Worm (Caenorhabditis elegans): ENCODE results near the gene sym-1.

sym-1 gene

ce11 chrX:14562286-14563086, 18.9 kb upstream of the sym-1 start:
- no peak for TF ChIP-seq ceh-2 (tag; optimal IDR thresholded peaks at IDR 0.05)
- TF ChIP-seq K09A11.1 (tag; optimal IDR thresholded peaks at IDR 0.05; ENCODE audit: insufficient read depth), result no peak
- TF ChIP-seq npax-4 (tag; optimal IDR thresholded peaks at IDR 0.05), result no peak
- no peak for TF ChIP-seq nhr-232 (tag; optimal IDR thresholded peaks at IDR 0.05)
- no peak for TF ChIP-seq F13H6.1 (tag; optimal IDR thresholded peaks at IDR 0.05)
- TF ChIP-seq pax-1 (tag; optimal IDR thresholded peaks at IDR 0.05), result no peak
- TF ChIP-seq ztf-16 (tag; optimal IDR thresholded peaks at IDR 0.05), result no peak
- TF ChIP-seq K02D7.2 (tag; optimal IDR thresholded peaks at IDR 0.05), result no peak
- no peak for TF ChIP-seq pros-1 (tag; optimal IDR thresholded peaks at IDR 0.05)
- no peak for TF ChIP-seq sox-2 (GFP tag; IDR thresholded peaks at IDR 0.05)
- TF ChIP-seq ceh-24 (tag; optimal IDR thresholded peaks at IDR 0.05), result no peak
- no peak for TF ChIP-seq ets-4 (tag; optimal IDR thresholded peaks at IDR 0.05)
- TF ChIP-seq ceh-6 (GFP tag; optimal IDR thresholded peaks at IDR 0.05), result no peak
- no peak for TF ChIP-seq ceh-31 (tag; optimal IDR thresholded peaks at IDR 0.05)
- no peak for TF ChIP-seq zip-5 (tag; optimal IDR thresholded peaks at IDR 0.05)
- no peak for TF ChIP-seq ceh-45 (GFP tag; IDR thresholded peaks at IDR 0.05)
- TF ChIP-seq elt-4 (tag; optimal IDR thresholded peaks at IDR 0.05), result no peak
- no peak for TF ChIP-seq unc-3 (GFP tag; conservative IDR thresholded peaks at IDR 0.05)
- TF ChIP-seq unc-3 (tag; optimal IDR thresholded peaks at IDR 0.05), result no peak

- no peak for TF ChIP-seq madf-2 (tag; optimal IDR thresholded peaks at IDR 0.05)
- no peak for TF ChIP-seq ceh-6 (GFP tag; optimal IDR thresholded peaks at IDR 0.05)
- TF ChIP-seq ceh-18 (tag; optimal IDR thresholded peaks at IDR 0.05), result no peak
- no peak for TF ChIP-seq gmeb-2 (tag; optimal IDR thresholded peaks at IDR 0.05)
- no peak for TF ChIP-seq fax-1 (tag; optimal IDR thresholded peaks at IDR 0.05)
- TF ChIP-seq K02D7.2 (tag; optimal IDR thresholded peaks at IDR 0.05), result no peak
- no peak for TF ChIP-seq elt-4 (tag; optimal IDR thresholded peaks at IDR 0.05)
- TF ChIP-seq nhr-232 (tag; optimal IDR thresholded peaks at IDR 0.05), result no peak
- TF ChIP-seq C38D4.7 (GFP tag; optimal IDR thresholded peaks at IDR 0.05), result no peak
- no peak for TF ChIP-seq unc-3 (GFP tag; conservative IDR thresholded peaks at IDR 0.05)
- TF ChIP-seq unc-3 (tag; optimal IDR thresholded peaks at IDR 0.05), result no peak
- TF ChIP-seq K09A11.1 (tag; optimal IDR thresholded peaks at IDR 0.05; ENCODE audit: insufficient read depth), result no peak
- no peak for TF ChIP-seq sdc-2 (tag; optimal IDR thresholded peaks at IDR 0.05)
- TF ChIP-seq zip-5 (tag; optimal IDR thresholded peaks at IDR 0.05), result no peak
Observed at ce11 chrX:14563818-14564217, 17.6 kb upstream of the sym-1 start.

ce11 chrX:14565245-14565644, 16.2 kb upstream of the sym-1 start:
- TF ChIP-seq nfya-1 (tag; optimal IDR thresholded peaks at IDR 0.05), result no peak

- no peak for TF ChIP-seq nhr-232 (tag; optimal IDR thresholded peaks at IDR 0.05)
- TF ChIP-seq che-1 (tag; optimal IDR thresholded peaks at IDR 0.05), result no peak
- TF ChIP-seq fkh-10 (GFP tag; optimal IDR thresholded peaks at IDR 0.05), result no peak
- TF ChIP-seq sox-2 (GFP tag; IDR thresholded peaks at IDR 0.05), result no peak
- no peak for TF ChIP-seq hlh-30 (tag; optimal IDR thresholded peaks at IDR 0.05; ENCODE audit: insufficient read depth)
- no peak for TF ChIP-seq dve-1 (tag; optimal IDR thresholded peaks at IDR 0.05)
- no peak for TF ChIP-seq ceh-6 (GFP tag; optimal IDR thresholded peaks at IDR 0.05)
- TF ChIP-seq ceh-34 (tag; optimal IDR thresholded peaks at IDR 0.05), result no peak
- TF ChIP-seq unc-55 (GFP tag; optimal IDR thresholded peaks at IDR 0.05), result no peak
- no peak for TF ChIP-seq pax-1 (tag; optimal IDR thresholded peaks at IDR 0.05)
- no peak for TF ChIP-seq nfya-1 (tag; optimal IDR thresholded peaks at IDR 0.05)
- TF ChIP-seq odd-2 (tag; optimal IDR thresholded peaks at IDR 0.05), result no peak
- no peak for TF ChIP-seq ceh-22 (tag; optimal IDR thresholded peaks at IDR 0.05)
- TF ChIP-seq ceh-45 (GFP tag; IDR thresholded peaks at IDR 0.05), result no peak
- no peak for TF ChIP-seq elt-4 (tag; optimal IDR thresholded peaks at IDR 0.05)
- TF ChIP-seq K09A11.1 (tag; optimal IDR thresholded peaks at IDR 0.05; ENCODE audit: insufficient read depth), result no peak
- TF ChIP-seq ahr-1 (tag; optimal IDR thresholded peaks at IDR 0.05), result no peak
- TF ChIP-seq pros-1 (tag; optimal IDR thresholded peaks at IDR 0.05), result no peak
- no peak for TF ChIP-seq hlh-8 (tag; optimal IDR thresholded peaks at IDR 0.05)
- no peak for TF ChIP-seq C38D4.7 (GFP tag; optimal IDR thresholded peaks at IDR 0.05)
Observed at ce11 chrX:14566047-14566446, 15.4 kb upstream of the sym-1 start.

Data from whole organism, late embryonic.